Fruit fly (Drosophila melanogaster) whole organism, embryonic: Measurements from ENCODE around the gene geko.

Experiments
- Bgb ChIP-seq: fragments of 200-800 bp; sonication (Bioruptor generic); IDR thresholded peaks from 2 replicates; pipeline ENCODE4 v1.3.6; 2022; ENCODE audit warnings: missing biosample characterization, missing genetic modification characterization; ENCODE audit not compliant: partially characterized antibody
- CG10366 ChIP-seq: fragments of 200-800 bp; sonication (Bioruptor generic); IDR thresholded peaks from 2 replicates; pipeline ENCODE4 v1.3.6; 2022; ENCODE audit warnings: missing biosample characterization, missing genetic modification characterization
- CG10462 ChIP-seq: fragments of 200-800 bp; sonication (Bioruptor generic); optimal IDR thresholded peaks from 2 replicates; lab custom pipeline; 2016; ENCODE audit warnings: missing biosample characterization, missing genetic modification characterization
- CG11723 ChIP-seq: fragments of 200-800 bp; sonication (Bioruptor generic); optimal IDR thresholded peaks from 2 replicates; lab custom pipeline; 2017; ENCODE audit warnings: missing biosample characterization, mild to moderate bottlenecking, missing genetic modification characterization
- CG12155 ChIP-seq: fragments of 200-800 bp; sonication (Bioruptor generic); optimal IDR thresholded peaks from 3 replicates; lab custom pipeline; 2016; ENCODE audit warnings: missing biosample characterization, missing genetic modification characterization
- CG1233 ChIP-seq: fragments of 200-800 bp; sonication (Bioruptor generic); optimal IDR thresholded peaks from 4 replicates; lab custom pipeline; 2018; ENCODE audit warnings: missing biosample characterization, mild to moderate bottlenecking, missing genetic modification characterization
- CG12942 ChIP-seq: fragments of 200-800 bp; sonication (Bioruptor generic); optimal IDR thresholded peaks from 3 replicates; lab custom pipeline; 2016; ENCODE audit warnings: missing biosample characterization, missing genetic modification characterization
- CG13775 ChIP-seq: fragments of 200-800 bp; sonication (Bioruptor generic); optimal IDR thresholded peaks from 3 replicates; lab custom pipeline; 2017; ENCODE audit warnings: missing biosample characterization, mild to moderate bottlenecking, missing genetic modification characterization
- CG14860 ChIP-seq: fragments of 200-800 bp; sonication (Bioruptor generic); IDR thresholded peaks from 3 replicates; pipeline ENCODE4 v1.3.6; 2022; ENCODE audit warnings: missing biosample characterization, missing genetic modification characterization; ENCODE audit not compliant: partially characterized antibody
- CG15601 ChIP-seq: fragments of 200-800 bp; sonication (Bioruptor generic); optimal IDR thresholded peaks from 3 replicates; lab custom pipeline; 2019; ENCODE audit warnings: missing biosample characterization, mild to moderate bottlenecking, missing genetic modification characterization, moderate library complexity
- CG15696 ChIP-seq: fragments of 200-800 bp; sonication (Bioruptor generic); optimal IDR thresholded peaks from 2 replicates; lab custom pipeline; 2019; ENCODE audit warnings: missing biosample characterization, mild to moderate bottlenecking, missing genetic modification characterization, moderate library complexity
- CG17385 ChIP-seq: fragments of 200-800 bp; sonication (Bioruptor generic); optimal IDR thresholded peaks from 3 replicates; lab custom pipeline; 2018; ENCODE audit warnings: missing biosample characterization, mild to moderate bottlenecking, missing genetic modification characterization
- CG17568 ChIP-seq: fragments of 200-800 bp; sonication (Bioruptor generic); optimal IDR thresholded peaks from 2 replicates; lab custom pipeline; 2018; ENCODE audit warnings: missing biosample characterization, mild to moderate bottlenecking, missing genetic modification characterization, moderate library complexity
- CG18011 ChIP-seq: fragments of 200-800 bp; sonication (Bioruptor generic); optimal IDR thresholded peaks from 2 replicates; lab custom pipeline; 2017; ENCODE audit warnings: missing biosample characterization, missing genetic modification characterization, mild to moderate bottlenecking, moderate library complexity, missing genotype
- CG18599 ChIP-seq: fragments of 200-800 bp; sonication (Bioruptor generic); optimal IDR thresholded peaks from 3 replicates; lab custom pipeline; 2017; ENCODE audit warnings: missing biosample characterization, missing genetic modification characterization, mild to moderate bottlenecking, moderate library complexity, missing genetic modification reagents
- CG30020 ChIP-seq: fragments of 200-800 bp; optimal IDR thresholded peaks from 2 replicates; lab custom pipeline; 2019; ENCODE audit warnings: missing biosample characterization, mild to moderate bottlenecking, missing genetic modification characterization, moderate library complexity
- CG34422 ChIP-seq: fragments of 200-800 bp; sonication (Bioruptor generic); IDR thresholded peaks from 3 replicates; pipeline ENCODE4 v1.3.6; 2022; ENCODE audit warnings: missing biosample characterization, missing genetic modification characterization
- CG42726 ChIP-seq: fragments of 200-800 bp; sonication (Bioruptor generic); IDR thresholded peaks from 2 replicates; pipeline ENCODE4 v1.3.6; 2022; ENCODE audit warnings: missing biosample characterization, missing genetic modification characterization; ENCODE audit not compliant: partially characterized antibody
- CG7786 ChIP-seq: fragments of 200-800 bp; sonication (Bioruptor generic); optimal IDR thresholded peaks from 2 replicates; lab custom pipeline; 2016; ENCODE audit warnings: missing biosample characterization, missing genetic modification characterization
- CG7928 ChIP-seq: fragments of 200-800 bp; sonication (Bioruptor generic); optimal IDR thresholded peaks from 2 replicates; lab custom pipeline; 2017; ENCODE audit warnings: missing biosample characterization, mild to moderate bottlenecking, missing genetic modification characterization
- CG8765 ChIP-seq: fragments of 200-800 bp; sonication (Bioruptor generic); IDR thresholded peaks from 2 replicates; pipeline ENCODE4 v1.3.6; 2022; ENCODE audit warnings: missing biosample characterization, missing genetic modification characterization
- CTCF ChIP-seq: fragments of 200-800 bp; sonication (Bioruptor generic); optimal IDR thresholded peaks from 2 replicates; lab custom pipeline; 2017; ENCODE audit warnings: missing biosample characterization, mild to moderate bottlenecking, missing genetic modification characterization, moderate library complexity
- D19A ChIP-seq: fragments of 200-800 bp; optimal IDR thresholded peaks from 3 replicates; lab custom pipeline; 2019; ENCODE audit warnings: missing biosample characterization, mild to moderate bottlenecking, missing genetic modification characterization, moderate library complexity
- HLHmδ ChIP-seq: fragments of 200-800 bp; sonication (Bioruptor generic); optimal IDR thresholded peaks from 2 replicates; lab custom pipeline; 2018; ENCODE audit warnings: missing biosample characterization, mild to moderate bottlenecking, missing genetic modification characterization, moderate library complexity
- NC2α ChIP-seq: fragments of 200-800 bp; sonication (Bioruptor generic); optimal IDR thresholded peaks from 2 replicates; lab custom pipeline; 2016; ENCODE audit warnings: missing biosample characterization, missing genetic modification characterization
- Ptx1 ChIP-seq: fragments of 200-800 bp; sonication (Bioruptor generic); IDR thresholded peaks from 2 replicates; pipeline ENCODE4 v1.3.6; 2022; ENCODE audit warnings: missing biosample characterization, missing genetic modification characterization
- Ravus ChIP-seq: fragments of 200-800 bp; sonication (Bioruptor generic); IDR thresholded peaks from 2 replicates; pipeline ENCODE4 v1.3.6; 2022; ENCODE audit warnings: missing biosample characterization, missing genetic modification characterization
- Side ChIP-seq: fragments of 200-800 bp; sonication (Bioruptor generic); optimal IDR thresholded peaks from 2 replicates; lab custom pipeline; 2016; ENCODE audit warnings: missing biosample characterization, missing genetic modification characterization
- Stat92E ChIP-seq, 3 experiments: fragments of >200 bp in 2 of 3; fragments of 200-800 bp in 1 of 3; sonication (Bioruptor generic) in 1 of 3; optimal IDR thresholded peaks; 2 replicates each; lab custom pipeline; 2017 to 2019; ENCODE audit warnings: missing biosample characterization in 3 of 3, missing genetic modification characterization in 3 of 3, mild to moderate bottlenecking in 1 of 3, moderate library complexity in 1 of 3
- Taf1 ChIP-seq: fragments of 200-800 bp; sonication (Bioruptor generic); IDR thresholded peaks from 2 replicates; pipeline ENCODE4 v1.3.6; 2022; ENCODE audit warnings: missing biosample characterization, missing genetic modification characterization
- Trl ChIP-seq, 3 experiments: fragments of >200 bp in 2 of 3; fragments of 200-800 bp in 1 of 3; sonication (Bioruptor generic) in 1 of 3; optimal IDR thresholded peaks; 2 replicates in 1 of 3; 3 replicates in 2 of 3; lab custom pipeline; 2016 to 2017; ENCODE audit warnings: missing biosample characterization in 1 of 3, missing genetic modification characterization in 1 of 3
- bigmax ChIP-seq: fragments of 200-800 bp; sonication (Bioruptor generic); optimal IDR thresholded peaks from 2 replicates; lab custom pipeline; 2018; ENCODE audit warnings: missing biosample characterization, mild to moderate bottlenecking, missing genetic modification characterization
- bsh ChIP-seq, 2 experiments: fragments of 200-800 bp; sonication (Bioruptor generic); optimal IDR thresholded peaks; 2 replicates each; lab custom pipeline; 2017 to 2018; ENCODE audit warnings: mild to moderate bottlenecking in 2 of 2, missing biosample characterization in 2 of 2, missing genetic modification characterization in 2 of 2, moderate library complexity in 1 of 2
- dan ChIP-seq: fragments of 200-800 bp; sonication (Bioruptor generic); IDR thresholded peaks from 2 replicates; pipeline ENCODE4 v1.3.6; 2022; ENCODE audit warnings: missing biosample characterization, missing genetic modification characterization
- dysf ChIP-seq: fragments of 200-800 bp; sonication (Bioruptor generic); IDR thresholded peaks from 3 replicates; pipeline ENCODE4 v1.3.6; 2022; ENCODE audit warnings: missing biosample characterization, missing genetic modification characterization
- gcm2 ChIP-seq: fragments of 200-800 bp; sonication (Bioruptor generic); optimal IDR thresholded peaks from 2 replicates; lab custom pipeline; 2016; ENCODE audit warnings: missing biosample characterization, missing genetic modification characterization
- nau ChIP-seq: fragments of 200-800 bp; sonication (Bioruptor generic); optimal IDR thresholded peaks from 3 replicates; lab custom pipeline; 2017; ENCODE audit warnings: missing biosample characterization, mild to moderate bottlenecking, missing genetic modification characterization, missing genetic modification reagents
- pzg ChIP-seq: fragments of 200-800 bp; sonication (Bioruptor generic); optimal IDR thresholded peaks from 3 replicates; lab custom pipeline; 2018; ENCODE audit warnings: missing biosample characterization, mild to moderate bottlenecking, missing genetic modification characterization, moderate library complexity
- shn ChIP-seq: fragments of 200-800 bp; sonication (Bioruptor generic); optimal IDR thresholded peaks from 3 replicates; lab custom pipeline; 2016; ENCODE audit warnings: missing biosample characterization, missing genetic modification characterization
- sisA ChIP-seq: fragments of 200-800 bp; sonication (Bioruptor generic); IDR thresholded peaks from 2 replicates; pipeline ENCODE4 v1.3.6; 2022; ENCODE audit warnings: missing biosample characterization, missing genetic modification characterization
- tna ChIP-seq: fragments of 200-800 bp; sonication (Bioruptor generic); IDR thresholded peaks from 2 replicates; pipeline ENCODE4 v1.3.6; 2022; ENCODE audit warnings: missing biosample characterization, missing genetic modification characterization; ENCODE audit not compliant: partially characterized antibody
- trh ChIP-seq: fragments of 200-800 bp; sonication (Bioruptor generic); optimal IDR thresholded peaks from 2 replicates; lab custom pipeline; 2016; ENCODE audit warnings: missing biosample characterization, missing genetic modification characterization
- twi ChIP-seq: fragments of 200-800 bp; optimal IDR thresholded peaks from 2 replicates; lab custom pipeline; 2019; ENCODE audit warnings: missing biosample characterization, mild to moderate bottlenecking, missing genetic modification characterization, moderate library complexity
- unpg ChIP-seq: fragments of 200-800 bp; sonication (Bioruptor generic); optimal IDR thresholded peaks from 3 replicates; lab custom pipeline; 2018; ENCODE audit warnings: missing biosample characterization, mild to moderate bottlenecking, missing genetic modification characterization, moderate library complexity
- wek ChIP-seq: fragments of 200-800 bp; sonication (Bioruptor generic); optimal IDR thresholded peaks from 3 replicates; lab custom pipeline; 2018; ENCODE audit warnings: missing biosample characterization, mild to moderate bottlenecking, missing genetic modification characterization, moderate library complexity
- zfh1 ChIP-seq: fragments of 200-800 bp; sonication (Bioruptor generic); IDR thresholded peaks from 3 replicates; pipeline ENCODE4 v1.3.6; 2022; ENCODE audit warnings: missing biosample characterization, missing genetic modification characterization

Gene geko

dm6 chr3L:18105343-18106020 lies 33.7 kb upstream of the geko start (continued):
- TF ChIP-seq CG13775 (GFP tag; lab: Kevin White, UChicago) (no peak), dysf (no peak), Trl (optimal IDR thresholded peaks at IDR 0.05; lab: Kevin White, UChicago) (peak in 1 of 2 experiments; percentile 73), Trl (GFP tag; optimal IDR thresholded peaks at IDR 0.05; lab: Kevin White, UChicago) (no peak), CG30020 (tag; lab: Kevin White, UChicago) (no peak), CG7928 (GFP tag; lab: Kevin White, UChicago) (no peak), shn (GFP tag; lab: Kevin White, UChicago) (no peak), zfh1 (no peak), CG10366 (GFP tag; lab: Robert Waterston, UW) (no peak), Side (GFP tag; lab: Kevin White, UChicago) (no peak), bigmax (GFP tag; lab: Kevin White, UChicago) (no peak), tna (GFP tag; lab: Robert Waterston, UW) (0 out of 2 replicates have a peak, but pooled peaks have one; percentile 40), unpg (GFP tag; lab: Kevin White, UChicago) (no peak), CG15696 (tag; lab: Kevin White, UChicago) (no peak), CG42726 (GFP tag; lab: Robert Waterston, UW) (no peak), gcm2 (no peak), CG7786 (no peak), CG10462 (GFP tag; lab: Kevin White, UChicago) (no peak), CG17385 (GFP tag; lab: Kevin White, UChicago) (peak; percentile 50)

- TF ChIP-seq nau (GFP tag; lab: Kevin White, UChicago) (no peak), dan (GFP tag; lab: Robert Waterston, UW) (no peak), CG14860 (GFP tag; lab: Robert Waterston, UW) (no peak), Taf1 (GFP tag; lab: Robert Waterston, UW) (peak; percentile 43; the same call in 1 of the 2 replicates), CG1233 (GFP tag; lab: Kevin White, UChicago) (peak; percentile 58), wek (GFP tag; lab: Kevin White, UChicago) (no peak), HLHmδ (GFP tag; lab: Kevin White, UChicago) (no peak), CG34422 (GFP tag; lab: Robert Waterston, UW) (peak; percentile 63; the same call in 1 of the 3 replicates), bsh (GFP tag; optimal IDR thresholded peaks at IDR 0.05; lab: Kevin White, UChicago) (peak in 1 of 2 experiments; percentile 71), CTCF (no peak), NC2α (GFP tag; lab: Kevin White, UChicago) (no peak), twi (tag; lab: Kevin White, UChicago) (peak; percentile 56), shn (GFP tag; lab: Kevin White, UChicago) (no peak), CG11723 (GFP tag; lab: Kevin White, UChicago) (peak; percentile 64), pzg (GFP tag; lab: Kevin White, UChicago) (peak; percentile 58), CG17568 (peak; percentile 23), Bgb (GFP tag; lab: Robert Waterston, UW) (peak; percentile 74), Ravus (GFP tag; lab: Robert Waterston, UW) (no peak), CG15601 (tag; lab: Kevin White, UChicago) (peak; percentile 74), CG12155 (GFP tag; lab: Kevin White, UChicago) (peak; percentile 61), CG12942 (peak; percentile 65), CG18011 (GFP tag; lab: Kevin White, UChicago) (peak; percentile 91), D19A (tag; lab: Kevin White, UChicago) (peak; percentile 55), Stat92E (GFP tag; optimal IDR thresholded peaks at IDR 0.05; lab: Kevin White, UChicago) (no peak), sisA (peak; percentile 49), CG18599 (GFP tag; lab: Kevin White, UChicago) (peak; percentile 82), Ptx1 (GFP tag; lab: Robert Waterston, UW) (peak; percentile 78), CG8765 (GFP tag; lab: Robert Waterston, UW) (no peak), trh (peak; percentile 46)
Measured at dm6 chr3L:18106021-18106944, 32.9 kb upstream of the geko start, which contains the start of the genes CG13698 and mRpS26. CG13698 (minus strand) TSS chr3L:18106149. mRpS26 (plus strand) TSS chr3L:18106579.
